Worm (Caenorhabditis elegans) whole organism, L3 larva: ENCODE data around the gene oatr-1.
A peak's percentile ranks its signal among the peaks of the same experiment; 100 is the strongest.

ENCODE experiments used
- ceh-82 ChIP-seq: fragments of 150-350 bp; optimal IDR thresholded peaks from 2 replicates; lab custom pipeline; 2014; ENCODE audit warnings: missing biosample characterization, missing genetic modification characterization
- elt-2 ChIP-seq: sonication (generic microtip); optimal IDR thresholded peaks from 2 replicates; lab custom pipeline; 2016; ENCODE audit warnings: missing genetic modification reagents, mild to moderate bottlenecking, missing genetic modification characterization, missing compliant biosample characterization
- lin-39 ChIP-seq: fragments of 150-350 bp; optimal IDR thresholded peaks from 2 replicates; lab custom pipeline; 2018; ENCODE audit warnings: missing biosample characterization, missing genetic modification reagents, missing genetic modification characterization
- pha-4 ChIP-seq: fragments of 150-350 bp; optimal IDR thresholded peaks from 2 replicates; lab custom pipeline; 2014; ENCODE audit warnings: missing biosample characterization, missing genetic modification reagents, missing genetic modification characterization
- snpc-4 ChIP-seq: fragments of 150-350 bp; optimal IDR thresholded peaks from 2 replicates; lab custom pipeline; 2014; ENCODE audit warnings: missing biosample characterization, missing genetic modification characterization

ce11 chrIII:6348578-6348977, 47.4 kb downstream of the oatr-1 start:
- no peak for TF ChIP-seq ceh-82 (tag; lab: Kevin White, UChicago)
- TF ChIP-seq elt-2 (tag; lab: Kevin White, UChicago), result no peak
- TF ChIP-seq pha-4 (tag; lab: Kevin White, UChicago), result no peak
- peak; percentile 67 for TF ChIP-seq lin-39 (tag; lab: Kevin White, UChicago)
- TF ChIP-seq snpc-4, result no peak
